Fruit fly (Drosophila melanogaster) whole organism, embryonic: Measurements from ENCODE around the gene CG31125.

Experiments used
- Asciz ChIP-seq: fragments of 200-800 bp; sonication (Bioruptor generic); optimal IDR thresholded peaks from 2 replicates; lab custom pipeline; 2017; ENCODE audit warnings: missing biosample characterization, mild to moderate bottlenecking, missing genetic modification characterization, missing genetic modification reagents
- Atf-2 ChIP-seq: fragments of 200-800 bp; sonication (Bioruptor generic); optimal IDR thresholded peaks from 2 replicates; lab custom pipeline; 2016; ENCODE audit warnings: missing biosample characterization, missing genetic modification characterization
- C15 ChIP-seq: fragments of 200-800 bp; sonication (Bioruptor generic); IDR thresholded peaks from 3 replicates; pipeline ENCODE4 v1.3.6; 2022; ENCODE audit warnings: missing biosample characterization, missing genetic modification characterization
- CG10209 ChIP-seq: fragments of 200-800 bp; sonication (Bioruptor generic); optimal IDR thresholded peaks from 3 replicates; lab custom pipeline; 2017; ENCODE audit warnings: missing biosample characterization, mild to moderate bottlenecking, missing genetic modification characterization, missing genetic modification reagents
- CG10462 ChIP-seq: fragments of 200-800 bp; sonication (Bioruptor generic); optimal IDR thresholded peaks from 2 replicates; lab custom pipeline; 2016; ENCODE audit warnings: missing biosample characterization, missing genetic modification characterization
- CG11398 ChIP-seq: fragments of 200-800 bp; sonication (Bioruptor generic); optimal IDR thresholded peaks from 2 replicates; lab custom pipeline; 2016; ENCODE audit warnings: missing biosample characterization, missing genetic modification characterization
- CG11560 ChIP-seq: fragments of 200-800 bp; sonication (Bioruptor generic); IDR thresholded peaks from 3 replicates; pipeline ENCODE4 v1.3.6; 2022; ENCODE audit warnings: missing biosample characterization, missing genetic modification characterization
- CG12769 ChIP-seq: fragments of 200-800 bp; sonication (Bioruptor generic); optimal IDR thresholded peaks from 2 replicates; lab custom pipeline; 2019; ENCODE audit warnings: missing biosample characterization, mild to moderate bottlenecking, missing genetic modification characterization, moderate library complexity
- CG16815 ChIP-seq: fragments of 200-800 bp; sonication (Bioruptor generic); optimal IDR thresholded peaks from 3 replicates; lab custom pipeline; 2017; ENCODE audit warnings: missing biosample characterization, mild to moderate bottlenecking, missing genetic modification characterization
- CG18011 ChIP-seq: fragments of 200-800 bp; sonication (Bioruptor generic); optimal IDR thresholded peaks from 2 replicates; lab custom pipeline; 2017; ENCODE audit warnings: missing biosample characterization, missing genetic modification characterization, mild to moderate bottlenecking, moderate library complexity, missing genotype
- CG1832 ChIP-seq: fragments of 200-800 bp; sonication (Bioruptor generic); optimal IDR thresholded peaks from 2 replicates; lab custom pipeline; 2017; ENCODE audit warnings: missing biosample characterization, mild to moderate bottlenecking, missing genetic modification characterization, inconsistent platforms
- CG2199 ChIP-seq: fragments of 200-800 bp; sonication (Bioruptor generic); IDR thresholded peaks from 3 replicates; pipeline ENCODE4 v1.3.6; 2022; ENCODE audit warnings: missing biosample characterization, missing genetic modification characterization
- CG33213 ChIP-seq: fragments of 200-800 bp; sonication (Bioruptor generic); optimal IDR thresholded peaks from 3 replicates; lab custom pipeline; 2016; ENCODE audit warnings: missing biosample characterization, missing genetic modification characterization
- CG5180 ChIP-seq: fragments of 200-800 bp; sonication (Bioruptor generic); optimal IDR thresholded peaks from 3 replicates; lab custom pipeline; 2017; ENCODE audit warnings: missing biosample characterization, missing genetic modification characterization, mild to moderate bottlenecking, moderate library complexity, missing genetic modification reagents
- CG9215 ChIP-seq: fragments of 200-800 bp; sonication (Bioruptor generic); IDR thresholded peaks from 2 replicates; pipeline ENCODE4 v1.3.6; 2022; ENCODE audit warnings: missing biosample characterization, missing genetic modification characterization
- Dfd ChIP-seq, 2 experiments: fragments of >200 bp; optimal IDR thresholded peaks; 2 replicates each; lab custom pipeline; 2017; ENCODE audit warnings: missing biosample characterization in 2 of 2, missing genetic modification characterization in 2 of 2
- Dp ChIP-seq: fragments of 200-800 bp; sonication (Bioruptor generic); optimal IDR thresholded peaks from 2 replicates; lab custom pipeline; 2018; ENCODE audit warnings: missing biosample characterization, mild to moderate bottlenecking, missing genetic modification characterization, moderate library complexity
- H15 ChIP-seq: fragments of 200-800 bp; sonication (Bioruptor generic); IDR thresholded peaks from 3 replicates; pipeline ENCODE4 v1.3.6; 2022; ENCODE audit warnings: missing biosample characterization, missing genetic modification characterization
- HLH3B ChIP-seq: fragments of 200-800 bp; sonication (Bioruptor generic); IDR thresholded peaks from 2 replicates; pipeline ENCODE4 v1.3.6; 2022; ENCODE audit warnings: missing biosample characterization, missing genetic modification characterization
- Hr51 ChIP-seq, 2 experiments: fragments of 200-800 bp; sonication (Bioruptor generic); optimal IDR thresholded peaks; 2 replicates in 1 of 2; 3 replicates in 1 of 2; lab custom pipeline; 2016 to 2018; ENCODE audit warnings: missing biosample characterization in 2 of 2, missing genetic modification characterization in 2 of 2, mild to moderate bottlenecking in 1 of 2, moderate library complexity in 1 of 2
- Med ChIP-seq: fragments of 200-800 bp; sonication (Bioruptor generic); peaks from one replicate; lab custom pipeline; 2016; ENCODE audit warnings: missing biosample characterization, missing genetic modification characterization, mild to moderate bottlenecking, inconsistent platforms, moderate library complexity
- PHDP ChIP-seq: fragments of 200-800 bp; sonication (Bioruptor generic); optimal IDR thresholded peaks from 3 replicates; lab custom pipeline; 2018; ENCODE audit warnings: missing biosample characterization, mild to moderate bottlenecking, missing genetic modification characterization, moderate library complexity
- Pdp1 ChIP-seq, 2 experiments: fragments of 200-800 bp; sonication (Bioruptor generic); optimal IDR thresholded peaks; 3 replicates each; lab custom pipeline; 2016; ENCODE audit warnings: missing biosample characterization in 2 of 2, missing genetic modification characterization in 2 of 2, mild to moderate bottlenecking in 1 of 2, moderate library complexity in 1 of 2
- ato ChIP-seq: fragments of 200-800 bp; sonication (Bioruptor generic); IDR thresholded peaks from 2 replicates; pipeline ENCODE4 v1.3.6; 2022; ENCODE audit warnings: missing biosample characterization, missing genetic modification characterization; ENCODE audit not compliant: partially characterized antibody
- bbx ChIP-seq: fragments of 200-800 bp; sonication (Bioruptor generic); IDR thresholded peaks from 2 replicates; pipeline ENCODE4 v1.3.6; 2022; ENCODE audit warnings: missing biosample characterization, missing genetic modification characterization; ENCODE audit not compliant: partially characterized antibody
- dmrt99B ChIP-seq: fragments of 200-800 bp; sonication (Bioruptor generic); optimal IDR thresholded peaks from 2 replicates; lab custom pipeline; 2018; ENCODE audit warnings: missing biosample characterization, mild to moderate bottlenecking, missing genetic modification characterization, moderate library complexity
- ems ChIP-seq: fragments of 200-800 bp; sonication (Bioruptor generic); optimal IDR thresholded peaks from 3 replicates; lab custom pipeline; 2016; ENCODE audit warnings: missing biosample characterization, missing genetic modification characterization
- exex ChIP-seq: fragments of 200-800 bp; sonication (Bioruptor generic); optimal IDR thresholded peaks from 4 replicates; lab custom pipeline; 2018; ENCODE audit warnings: missing biosample characterization, mild to moderate bottlenecking, missing genetic modification characterization, moderate library complexity
- gcm ChIP-seq: fragments of 200-800 bp; sonication (Bioruptor generic); optimal IDR thresholded peaks from 2 replicates; lab custom pipeline; 2019; ENCODE audit warnings: missing biosample characterization, mild to moderate bottlenecking, missing genetic modification characterization, moderate library complexity
- klu ChIP-seq: fragments of 200-800 bp; sonication (Bioruptor generic); IDR thresholded peaks from 2 replicates; pipeline ENCODE4 v1.3.6; 2022; ENCODE audit warnings: missing biosample characterization, missing genetic modification characterization
- knrl ChIP-seq: fragments of 200-800 bp; sonication (Bioruptor generic); IDR thresholded peaks from 3 replicates; pipeline ENCODE4 v1.3.6; 2022; ENCODE audit warnings: missing biosample characterization, missing genetic modification characterization; ENCODE audit not compliant: partially characterized antibody
- nerfin-2 ChIP-seq: fragments of 200-800 bp; sonication (Bioruptor generic); IDR thresholded peaks from 2 replicates; pipeline ENCODE4 v1.3.6; 2022; ENCODE audit warnings: missing biosample characterization, missing genetic modification characterization; ENCODE audit not compliant: partially characterized antibody
- org-1 ChIP-seq: fragments of 200-800 bp; sonication (Bioruptor generic); optimal IDR thresholded peaks from 2 replicates; lab custom pipeline; 2017; ENCODE audit warnings: missing biosample characterization, missing genetic modification characterization
- schlank ChIP-seq: fragments of 200-800 bp; sonication (Bioruptor generic); optimal IDR thresholded peaks from 2 replicates; lab custom pipeline; 2018; ENCODE audit warnings: missing biosample characterization, mild to moderate bottlenecking, missing genetic modification characterization
- sd ChIP-seq: fragments of 200-800 bp; sonication (Bioruptor generic); optimal IDR thresholded peaks from 3 replicates; lab custom pipeline; 2018; ENCODE audit warnings: missing biosample characterization, mild to moderate bottlenecking, missing genetic modification characterization, moderate library complexity
- sens ChIP-seq: fragments of 200-800 bp; sonication (Bioruptor generic); peaks from one replicate; lab custom pipeline; 2016; ENCODE audit warnings: missing biosample characterization, missing genetic modification characterization
- seq ChIP-seq: fragments of 200-800 bp; sonication (Bioruptor generic); IDR thresholded peaks from 2 replicates; pipeline ENCODE4 v1.3.6; 2022; ENCODE audit warnings: missing biosample characterization, missing genetic modification characterization
- sna ChIP-seq: fragments of 200-800 bp; sonication (Bioruptor generic); IDR thresholded peaks from 2 replicates; pipeline ENCODE4 v1.3.6; 2022; ENCODE audit warnings: missing biosample characterization, missing genetic modification characterization; ENCODE audit not compliant: partially characterized antibody
- trem ChIP-seq: fragments of 200-800 bp; optimal IDR thresholded peaks from 3 replicates; lab custom pipeline; 2019; ENCODE audit warnings: missing biosample characterization, mild to moderate bottlenecking, missing genetic modification characterization, moderate library complexity
- zen2 ChIP-seq: fragments of 200-800 bp; sonication (Bioruptor generic); IDR thresholded peaks from 3 replicates; pipeline ENCODE4 v1.3.6; 2022; ENCODE audit warnings: missing biosample characterization, missing genetic modification characterization; ENCODE audit not compliant: partially characterized antibody

CG31125 gene

dm6 chr3R:24625517-24625925 is 29.1 kb downstream of the CG31125 start, which contains the start of the genes Syx18 and atl (continued):
- TF ChIP-seq ato (GFP tag; lab: Robert Waterston, UW) (no peak), C15 (no peak)
- TF ChIP-seq, all 482 proteins: peak for 122

dm6 chr3R:24620569-24620968 is 34.1 kb downstream of the CG31125 start:
- TF ChIP-seq sd (no peak), seq (GFP tag; lab: Robert Waterston, UW) (0 out of 2 replicates have a peak, but pooled peaks have one; percentile 10), bbx (no peak), Asciz (GFP tag; lab: Kevin White, UChicago) (no peak), CG10462 (GFP tag; lab: Kevin White, UChicago) (no peak), HLH3B (GFP tag; lab: Robert Waterston, UW) (0 out of 2 replicates have a peak, but pooled peaks have one; percentile 4), Hr51 (GFP tag; optimal IDR thresholded peaks at IDR 0.05; lab: Kevin White, UChicago) (no peak), H15 (GFP tag; lab: Robert Waterston, UW) (no peak), CG9215 (GFP tag; lab: Robert Waterston, UW) (no peak), CG33213 (no peak), CG2199 (peak; percentile 44; the same call in 1 of the 3 replicates), knrl (0 out of 3 replicates have a peak, but pooled peaks have one; percentile 15), CG1832 (GFP tag; lab: Kevin White, UChicago) (peak; percentile 4), CG10209 (no peak), CG11560 (tag; lab: Robert Waterston, UW) (no peak), nerfin-2 (GFP tag; lab: Robert Waterston, UW) (no peak), dmrt99B (tag; lab: Kevin White, UChicago) (no peak), zen2 (GFP tag; lab: Robert Waterston, UW) (no peak), CG16815 (no peak), sna (GFP tag; lab: Robert Waterston, UW) (no peak), Dfd (GFP tag; optimal IDR thresholded peaks at IDR 0.05; lab: Kevin White, UChicago) (no peak), schlank (tag; lab: Kevin White, UChicago) (no peak), trem (tag; lab: Kevin White, UChicago) (no peak), CG12769 (no peak), CG5180 (GFP tag; lab: Kevin White, UChicago) (no peak), PHDP (tag; lab: Kevin White, UChicago) (no peak), Med (peak; percentile 53), CG11398 (GFP tag; lab: Kevin White, UChicago) (no peak), Atf-2 (GFP tag; lab: Kevin White, UChicago) (no peak), klu (GFP tag; lab: Robert Waterston, UW) (no peak), exex (no peak), org-1 (GFP tag; lab: Kevin White, UChicago) (no peak), gcm (GFP tag; lab: Kevin White, UChicago) (peak; percentile 75), sens (peak; percentile 33), Dp (no peak), CG18011 (GFP tag; lab: Kevin White, UChicago) (no peak), Pdp1 (GFP tag; optimal IDR thresholded peaks at IDR 0.05; lab: Kevin White, UChicago) (no peak), ems (GFP tag; lab: Kevin White, UChicago) (no peak)
